Fruit fly (Drosophila melanogaster): Measurements from ENCODE around the gene Ccdc85.

Gene Ccdc85

DNA sequence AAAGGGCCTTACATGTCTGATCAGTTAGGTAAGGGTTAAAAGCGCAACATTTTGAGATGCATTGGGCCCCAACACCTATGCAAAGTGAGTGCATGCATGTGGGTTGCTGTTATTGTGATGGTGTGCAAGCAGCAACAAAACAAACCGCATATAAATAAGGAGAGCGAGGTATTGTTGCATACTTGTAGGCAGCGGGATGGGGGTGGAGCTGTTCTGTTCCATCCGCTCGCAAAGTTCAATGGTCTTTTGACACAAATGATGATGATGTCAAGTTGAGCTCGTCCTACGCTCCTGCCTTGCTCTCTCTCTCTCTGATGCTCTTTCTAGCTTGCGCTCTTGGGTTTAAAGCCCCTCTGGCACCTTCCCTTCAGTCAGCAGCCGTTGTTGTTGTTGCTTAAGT, 43.4 kb upstream of the Ccdc85 start:
- TF ChIP-seq pros (GFP tag; optimal IDR thresholded peaks at IDR 0.05) (no peak), CG4854 (GFP tag; optimal IDR thresholded peaks at IDR 0.05) (no peak), CG16813 (GFP tag; IDR thresholded peaks at IDR 0.05; ENCODE audit: partially characterized antibody) (no peak), Med (GFP tag) (peak; percentile 3), mirr (GFP tag; optimal IDR thresholded peaks at IDR 0.05) (no peak), Abd-B (GFP tag; optimal IDR thresholded peaks at IDR 0.05) (no peak), CG6654 (GFP tag; optimal IDR thresholded peaks at IDR 0.05) (peak; percentile 82), H15 (GFP tag; IDR thresholded peaks at IDR 0.05) (no peak), CG1647 (GFP tag; optimal IDR thresholded peaks at IDR 0.05) (no peak), gro (GFP tag; optimal IDR thresholded peaks at IDR 0.05) (no peak), CG8478 (optimal IDR thresholded peaks at IDR 0.05) (peak; percentile 19), cg (GFP tag; optimal IDR thresholded peaks at IDR 0.05) (peak; percentile 51), usp (GFP tag; optimal IDR thresholded peaks at IDR 0.05) (no peak), CG10654 (GFP tag; optimal IDR thresholded peaks at IDR 0.05) (no peak), crol (GFP tag; IDR thresholded peaks at IDR 0.05) (peak; percentile 27; the same call in 1 of the 2 replicates), BtbVII (GFP tag; optimal IDR thresholded peaks at IDR 0.05) (no peak), Trl (optimal IDR thresholded peaks at IDR 0.05) (peak; percentile 45 to 55), Trl (GFP tag; optimal IDR thresholded peaks at IDR 0.05) (no peak), chinmo (GFP tag; IDR thresholded peaks at IDR 0.05; ENCODE audit: partially characterized antibody) (peak; percentile 33; the same call in 1 of the 4 replicates), odd (GFP tag; optimal IDR thresholded peaks at IDR 0.05) (no peak), amos (GFP tag; IDR thresholded peaks at IDR 0.05; ENCODE audit: partially characterized antibody) (no peak), CG4360 (GFP tag; IDR thresholded peaks at IDR 0.05) (peak; percentile 79), BEAF-32 (GFP tag; optimal IDR thresholded peaks at IDR 0.05) (no peak), Mes4 (GFP tag; optimal IDR thresholded peaks at IDR 0.05) (no peak)

DNA sequence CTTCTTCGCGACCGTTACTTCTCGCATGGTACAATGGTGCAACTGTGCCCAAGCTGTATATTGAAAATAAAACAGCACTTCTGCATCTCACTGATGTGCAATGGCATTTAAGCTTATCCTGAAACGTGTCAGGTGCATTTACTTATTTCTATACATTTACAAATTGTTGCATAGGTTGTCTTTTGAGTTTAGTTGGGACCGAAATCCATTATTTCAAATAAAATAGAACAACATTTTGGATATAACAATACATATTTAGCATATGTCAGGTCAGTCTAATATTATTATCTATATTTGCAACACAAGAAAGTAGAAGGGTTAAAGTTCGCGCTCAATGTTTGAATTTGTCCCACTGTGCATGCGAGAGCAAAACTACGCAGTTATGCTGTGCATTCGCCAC, 42.7 kb upstream of the Ccdc85 start:
- no peak for TF ChIP-seq Dbx (GFP tag; IDR thresholded peaks at IDR 0.05)
- peak; percentile 75 for TF ChIP-seq sens (GFP tag)
- TF ChIP-seq Drgx (GFP tag; IDR thresholded peaks at IDR 0.05) = 0 out of 2 replicates have a peak, but pooled peaks have one; percentile 11
- TF ChIP-seq insv (GFP tag; optimal IDR thresholded peaks at IDR 0.05) = no peak

DNA sequence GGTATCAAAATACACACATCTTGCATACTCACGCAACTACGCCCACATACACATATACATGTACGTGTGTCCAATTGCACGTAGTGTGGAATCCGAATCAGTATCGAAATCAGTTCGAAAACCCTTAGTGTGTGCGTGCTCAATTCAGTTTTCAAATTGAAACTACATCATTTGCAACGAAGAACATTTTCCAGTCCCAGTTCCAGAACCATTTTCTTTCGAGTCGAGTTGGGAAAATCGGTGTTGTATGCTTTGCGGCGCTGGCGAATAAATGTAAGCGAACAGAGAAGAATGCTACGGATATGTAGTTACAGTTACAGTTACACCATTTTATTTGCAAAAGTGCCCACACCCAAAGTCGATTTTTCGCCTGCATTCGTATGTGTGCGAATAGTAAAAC, 42.1 kb upstream of the Ccdc85 start:
- TF ChIP-seq Elba2 (GFP tag; optimal IDR thresholded peaks at IDR 0.05) (no peak), ssp (GFP tag; IDR thresholded peaks at IDR 0.05) (no peak), Jarid2 (GFP tag; optimal IDR thresholded peaks at IDR 0.05) (no peak), sna (GFP tag; IDR thresholded peaks at IDR 0.05; ENCODE audit: partially characterized antibody) (no peak), z (GFP tag; IDR thresholded peaks at IDR 0.05) (no peak), Drgx (GFP tag; IDR thresholded peaks at IDR 0.05) (no peak), Sry-β (GFP tag; optimal IDR thresholded peaks at IDR 0.05) (no peak), Ssrp (tag; optimal IDR thresholded peaks at IDR 0.05) (no peak), Sry-δ (GFP tag; optimal IDR thresholded peaks at IDR 0.05) (no peak), Dip2 (GFP tag; IDR thresholded peaks at IDR 0.05) (no peak), CG10565 (GFP tag; optimal IDR thresholded peaks at IDR 0.05) (no peak), CG8478 (optimal IDR thresholded peaks at IDR 0.05) (peak; percentile 15), fd3F (GFP tag; optimal IDR thresholded peaks at IDR 0.05) (no peak), CG15601 (tag; optimal IDR thresholded peaks at IDR 0.05) (peak; percentile 76), CG1602 (GFP tag; optimal IDR thresholded peaks at IDR 0.05) (no peak), CG13287 (GFP tag; IDR thresholded peaks at IDR 0.05; ENCODE audit: partially characterized antibody) (no peak), CTCF (GFP tag; optimal IDR thresholded peaks at IDR 0.05) (peak; percentile 25), CG18599 (GFP tag; optimal IDR thresholded peaks at IDR 0.05) (no peak), Pdp1 (GFP tag; optimal IDR thresholded peaks at IDR 0.05) (no peak), h (optimal IDR thresholded peaks at IDR 0.05) (no peak), CG11085 (GFP tag; IDR thresholded peaks at IDR 0.05) (no peak), Atf-2 (GFP tag; optimal IDR thresholded peaks at IDR 0.05) (no peak), pita (GFP tag; optimal IDR thresholded peaks at IDR 0.05) (peak; percentile 23), Med (GFP tag) (no peak), Dad (GFP tag; optimal IDR thresholded peaks at IDR 0.05) (no peak), Opbp (GFP tag; IDR thresholded peaks at IDR 0.05; ENCODE audit: partially characterized antibody) (no peak), cg (GFP tag; optimal IDR thresholded peaks at IDR 0.05) (peak; percentile 36)

Measured in whole organism, embryonic.